Worm (Caenorhabditis elegans): ENCODE data around the gene jud-4.

Gene jud-4

DNA sequence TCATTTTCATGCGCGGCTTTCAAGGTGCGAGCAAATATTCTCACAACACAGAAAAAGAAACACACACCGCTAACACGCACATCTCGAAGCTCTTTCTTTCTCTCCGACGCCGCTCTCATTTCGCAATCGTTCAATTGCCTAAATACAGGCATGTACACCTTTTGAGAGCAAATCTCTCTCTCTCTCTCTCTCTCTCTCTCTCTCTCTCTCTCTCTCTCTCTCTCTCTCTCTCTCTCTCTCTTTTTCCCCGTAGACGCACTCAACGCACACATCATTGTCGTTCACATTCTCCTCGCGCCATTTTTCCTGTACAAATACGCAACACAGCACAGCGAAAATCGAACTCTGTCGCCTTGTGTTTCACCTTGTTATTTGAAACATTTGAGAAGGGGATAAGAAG, 4.6 kb upstream of the jud-4 start:
- TF ChIP-seq tab-1 (GFP tag; IDR thresholded peaks at IDR 0.05) (0 out of 2 replicates have a peak, but pooled peaks have one; percentile 14), ztf-29 (GFP tag; IDR thresholded peaks at IDR 0.05) (no peak)

DNA sequence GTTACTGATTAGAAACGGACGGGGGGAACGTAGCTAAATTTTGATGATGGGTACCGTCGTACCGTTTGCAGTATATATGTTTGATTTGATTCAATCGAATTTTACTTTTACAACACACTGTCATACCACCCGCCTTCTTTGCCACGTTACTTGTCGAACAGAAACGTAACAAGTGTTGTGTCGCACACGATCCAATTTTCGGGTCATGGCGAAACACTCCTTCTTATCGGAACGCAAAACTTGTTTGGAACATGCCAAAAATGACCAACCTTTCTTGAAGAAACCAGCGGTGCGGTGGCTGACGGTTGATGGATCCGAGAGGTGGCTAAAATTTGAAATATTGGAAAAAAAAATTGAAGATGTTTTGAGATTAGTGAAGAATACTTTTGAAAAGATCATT, 3.6 kb upstream of the jud-4 start:
- no peak for TF ChIP-seq ref-1 (GFP tag; conservative IDR thresholded peaks at IDR 0.05)
- no peak for TF ChIP-seq ztf-23 (GFP tag; IDR thresholded peaks at IDR 0.05)
- TF ChIP-seq med-1 (GFP tag; optimal IDR thresholded peaks at IDR 0.05; ENCODE audit: insufficient read depth) = no peak
- TF ChIP-seq tab-1 (GFP tag; IDR thresholded peaks at IDR 0.05) = no peak
- no peak for TF ChIP-seq ztf-29 (GFP tag; IDR thresholded peaks at IDR 0.05)
- TF ChIP-seq T22C8.4 (GFP tag; IDR thresholded peaks at IDR 0.05) = no peak
- TF ChIP-seq klf-2 (GFP tag; conservative IDR thresholded peaks at IDR 0.05) = no peak
- TF ChIP-seq flt-1 (GFP tag; IDR thresholded peaks at IDR 0.05) = no peak
- no peak for TF ChIP-seq cog-1 (tag; optimal IDR thresholded peaks at IDR 0.05)

DNA sequence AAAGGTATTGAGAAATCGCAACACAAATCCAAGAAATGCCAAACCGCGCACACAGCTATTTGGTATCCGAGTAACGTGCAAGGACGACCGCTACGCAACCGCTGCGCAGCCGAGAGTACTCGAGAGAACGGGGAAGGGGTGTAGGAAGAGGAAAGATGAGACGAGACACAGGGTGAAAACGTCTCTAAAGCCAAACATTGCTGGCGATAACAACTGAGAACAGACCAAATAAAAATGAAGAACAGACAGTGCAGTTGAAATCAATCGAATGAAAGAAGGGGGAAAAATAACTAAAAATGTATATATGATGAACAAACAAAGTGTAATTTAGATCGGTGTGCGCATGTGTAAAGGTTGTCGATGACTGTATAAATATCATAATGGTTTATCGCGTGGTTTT, 2.7 kb upstream of the jud-4 start:
- TF ChIP-seq ztf-29 (GFP tag; IDR thresholded peaks at IDR 0.05) (no peak), tab-1 (GFP tag; IDR thresholded peaks at IDR 0.05) (no peak), klf-2 (GFP tag; conservative IDR thresholded peaks at IDR 0.05) (no peak), cog-1 (tag; optimal IDR thresholded peaks at IDR 0.05) (no peak), ref-1 (GFP tag; conservative IDR thresholded peaks at IDR 0.05) (no peak), T22C8.4 (GFP tag; IDR thresholded peaks at IDR 0.05) (no peak), med-1 (GFP tag; optimal IDR thresholded peaks at IDR 0.05; ENCODE audit: insufficient read depth) (no peak), ztf-23 (GFP tag; IDR thresholded peaks at IDR 0.05) (no peak), flt-1 (GFP tag; IDR thresholded peaks at IDR 0.05) (no peak)

- TF ChIP-seq ztf-23 (GFP tag; IDR thresholded peaks at IDR 0.05) = no peak
- TF ChIP-seq T22C8.4 (GFP tag; IDR thresholded peaks at IDR 0.05) = no peak
These were observed 1.6 kb downstream of the jud-4 start for ce11 chrX:15285554-15285953.

ce11 chrX:15297396-15297827, 13.5 kb downstream of the jud-4 start:
- peak; percentile 93 for TF ChIP-seq flt-1 (GFP tag; IDR thresholded peaks at IDR 0.05)
- peak; percentile 82 for TF ChIP-seq ztf-23 (GFP tag; IDR thresholded peaks at IDR 0.05)
- TF ChIP-seq tab-1 (GFP tag; IDR thresholded peaks at IDR 0.05) = peak; percentile 86
- TF ChIP-seq T22C8.4 (GFP tag; IDR thresholded peaks at IDR 0.05) = peak; percentile 84
- TF ChIP-seq ref-1 (GFP tag; conservative IDR thresholded peaks at IDR 0.05) = peak; percentile 73
- peak; percentile 6 for TF ChIP-seq cog-1 (tag; optimal IDR thresholded peaks at IDR 0.05)
- peak; percentile 90 for TF ChIP-seq ztf-29 (GFP tag; IDR thresholded peaks at IDR 0.05)
- peak; percentile 16 for TF ChIP-seq med-1 (GFP tag; optimal IDR thresholded peaks at IDR 0.05; ENCODE audit: insufficient read depth)
- TF ChIP-seq klf-2 (GFP tag; conservative IDR thresholded peaks at IDR 0.05) = no peak

DNA sequence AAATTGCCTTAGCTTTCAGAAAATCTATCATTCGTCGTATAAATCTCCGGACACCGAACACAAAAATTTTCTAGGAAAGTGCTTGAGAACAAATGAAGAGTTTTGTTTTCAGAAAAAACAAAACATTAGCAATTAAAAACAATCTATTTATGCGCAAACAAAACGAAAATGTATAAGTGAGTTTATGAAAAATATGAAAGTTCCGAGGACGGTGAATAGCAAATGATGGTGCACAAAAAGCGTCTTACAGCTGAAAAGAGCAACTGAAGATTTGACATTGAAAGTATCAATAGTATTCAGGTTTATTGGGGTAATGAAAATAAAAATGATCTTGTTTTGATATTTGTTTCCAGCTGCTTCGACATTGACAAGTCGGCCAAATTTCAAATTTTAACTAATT, 16.1 kb downstream of the jud-4 start:
- TF ChIP-seq T22C8.4 (GFP tag; IDR thresholded peaks at IDR 0.05) (no peak), flt-1 (GFP tag; IDR thresholded peaks at IDR 0.05) (no peak), med-1 (GFP tag; optimal IDR thresholded peaks at IDR 0.05; ENCODE audit: insufficient read depth) (no peak)

DNA sequence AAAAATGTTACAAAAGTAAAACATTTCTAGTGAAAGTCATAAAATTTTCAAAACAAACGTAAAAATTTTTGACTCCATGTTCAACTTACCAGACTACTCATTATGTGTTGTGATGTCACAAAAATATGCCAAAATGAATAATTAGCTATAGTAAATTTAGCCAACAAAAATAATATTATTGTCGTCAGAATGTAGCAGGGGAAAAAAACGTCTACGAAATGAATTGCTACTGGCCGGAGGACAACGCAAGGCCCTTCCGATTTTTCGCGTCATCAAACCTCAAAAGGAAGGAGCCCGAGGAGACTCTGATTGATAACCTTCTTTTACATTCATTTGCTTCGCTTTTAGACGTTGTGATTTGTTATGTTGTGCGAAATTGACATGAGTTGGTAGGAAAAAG, 18.9 kb downstream of the jud-4 start, which contains the start of gene ser-2:
ser-2 (minus strand) TSS at position 101 of the 400 bp plus-strand sequence.
- TF ChIP-seq T22C8.4 (GFP tag; IDR thresholded peaks at IDR 0.05) (no peak), ref-1 (GFP tag; conservative IDR thresholded peaks at IDR 0.05) (no peak), flt-1 (GFP tag; IDR thresholded peaks at IDR 0.05) (no peak), cog-1 (tag; optimal IDR thresholded peaks at IDR 0.05) (no peak), med-1 (GFP tag; optimal IDR thresholded peaks at IDR 0.05; ENCODE audit: insufficient read depth) (no peak), ztf-29 (GFP tag; IDR thresholded peaks at IDR 0.05) (no peak)

DNA sequence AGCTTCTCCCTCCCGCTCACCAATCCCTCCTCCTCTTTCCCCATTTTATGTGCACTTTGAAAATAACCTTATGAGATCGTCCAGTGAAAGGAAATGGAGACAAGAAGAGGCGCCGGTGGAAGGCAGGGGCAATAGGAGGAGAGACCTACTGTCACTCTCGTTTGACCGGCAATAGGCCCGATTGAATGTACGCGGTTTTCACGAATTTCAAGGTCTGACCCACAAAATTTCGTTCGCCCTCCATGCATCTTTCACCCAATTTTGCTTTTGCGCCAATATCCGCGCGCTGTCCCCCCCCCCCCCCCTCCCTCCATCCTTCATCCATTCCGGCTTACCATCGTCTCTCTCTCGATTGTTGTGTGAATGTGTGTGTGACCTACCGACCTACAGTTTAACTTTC, 23.8 kb downstream of the jud-4 start:
- TF ChIP-seq cog-1 (tag; optimal IDR thresholded peaks at IDR 0.05) = no peak
- no peak for TF ChIP-seq T22C8.4 (GFP tag; IDR thresholded peaks at IDR 0.05)
- TF ChIP-seq med-1 (GFP tag; optimal IDR thresholded peaks at IDR 0.05; ENCODE audit: insufficient read depth) = no peak
- no peak for TF ChIP-seq klf-2 (GFP tag; conservative IDR thresholded peaks at IDR 0.05)
- TF ChIP-seq ztf-23 (GFP tag; IDR thresholded peaks at IDR 0.05) = no peak
- TF ChIP-seq ref-1 (GFP tag; conservative IDR thresholded peaks at IDR 0.05) = no peak
- TF ChIP-seq ztf-29 (GFP tag; IDR thresholded peaks at IDR 0.05) = no peak
- no peak for TF ChIP-seq tab-1 (GFP tag; IDR thresholded peaks at IDR 0.05)
- no peak for TF ChIP-seq flt-1 (GFP tag; IDR thresholded peaks at IDR 0.05)

DNA sequence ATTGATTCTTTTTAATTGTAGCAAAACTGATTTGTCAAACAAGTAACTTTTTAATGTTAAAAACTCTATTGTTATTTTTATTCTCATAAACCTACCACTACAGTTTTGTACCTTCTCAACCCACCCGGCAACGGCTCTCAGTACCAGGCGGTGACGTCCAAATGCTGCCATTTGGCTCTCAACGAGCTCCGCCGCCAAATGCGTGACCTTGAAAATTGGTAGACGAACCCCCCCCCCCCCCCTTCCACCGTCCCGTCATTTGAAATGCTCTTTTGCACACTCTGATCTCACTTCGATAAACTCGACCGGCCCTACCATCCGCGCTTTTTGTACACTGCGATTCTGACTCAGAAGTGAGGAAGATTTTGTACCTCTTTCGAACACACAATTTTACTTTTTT, 24.8 kb downstream of the jud-4 start:
- TF ChIP-seq ztf-23 (GFP tag; IDR thresholded peaks at IDR 0.05) (no peak), tab-1 (GFP tag; IDR thresholded peaks at IDR 0.05) (no peak), T22C8.4 (GFP tag; IDR thresholded peaks at IDR 0.05) (no peak), cog-1 (tag; optimal IDR thresholded peaks at IDR 0.05) (no peak), ref-1 (GFP tag; conservative IDR thresholded peaks at IDR 0.05) (no peak), klf-2 (GFP tag; conservative IDR thresholded peaks at IDR 0.05) (no peak), flt-1 (GFP tag; IDR thresholded peaks at IDR 0.05) (no peak), med-1 (GFP tag; optimal IDR thresholded peaks at IDR 0.05; ENCODE audit: insufficient read depth) (no peak), ztf-29 (GFP tag; IDR thresholded peaks at IDR 0.05) (no peak)

ce11 chrX:15309138-15309537, 25.2 kb downstream of the jud-4 start, which contains the start of gene nhr-91:
TSS of gene nhr-91 (plus strand) at chrX:15309369.
- TF ChIP-seq klf-2 (GFP tag; conservative IDR thresholded peaks at IDR 0.05) = no peak
- TF ChIP-seq flt-1 (GFP tag; IDR thresholded peaks at IDR 0.05) = no peak
- no peak for TF ChIP-seq tab-1 (GFP tag; IDR thresholded peaks at IDR 0.05)
- TF ChIP-seq ztf-29 (GFP tag; IDR thresholded peaks at IDR 0.05) = no peak
- TF ChIP-seq cog-1 (tag; optimal IDR thresholded peaks at IDR 0.05) = no peak
- no peak for TF ChIP-seq med-1 (GFP tag; optimal IDR thresholded peaks at IDR 0.05; ENCODE audit: insufficient read depth)
- TF ChIP-seq ref-1 (GFP tag; conservative IDR thresholded peaks at IDR 0.05) = no peak
- no peak for TF ChIP-seq ztf-23 (GFP tag; IDR thresholded peaks at IDR 0.05)
- TF ChIP-seq T22C8.4 (GFP tag; IDR thresholded peaks at IDR 0.05) = no peak
